Fruit fly (Drosophila melanogaster) whole organism, embryonic: ENCODE data around the gene CG3704.
A peak's percentile ranks its signal among the peaks of the same experiment; 100 is the strongest.

Experiments
- Adf1 ChIP-seq: fragments of 200-800 bp; sonication (Bioruptor generic); IDR thresholded peaks from 2 replicates; pipeline ENCODE4 v1.3.6; 2022; ENCODE audit warnings: missing biosample characterization, missing genetic modification characterization
- CG1024 ChIP-seq: fragments of 200-800 bp; sonication (Bioruptor generic); IDR thresholded peaks from 2 replicates; pipeline ENCODE4 v1.3.6; 2022; ENCODE audit warnings: missing biosample characterization, missing genetic modification characterization
- CG11085 ChIP-seq: fragments of 200-800 bp; sonication (Bioruptor generic); IDR thresholded peaks from 2 replicates; pipeline ENCODE4 v1.3.6; 2022; ENCODE audit warnings: missing biosample characterization, missing genetic modification characterization
- CG11504 ChIP-seq: fragments of 200-800 bp; sonication (Bioruptor generic); optimal IDR thresholded peaks from 3 replicates; lab custom pipeline; 2019; ENCODE audit warnings: missing biosample characterization, mild to moderate bottlenecking, missing genetic modification characterization, moderate library complexity
- CG15601 ChIP-seq: fragments of 200-800 bp; sonication (Bioruptor generic); optimal IDR thresholded peaks from 3 replicates; lab custom pipeline; 2019; ENCODE audit warnings: missing biosample characterization, mild to moderate bottlenecking, missing genetic modification characterization, moderate library complexity
- CG17328 ChIP-seq: fragments of 200-800 bp; sonication (Bioruptor generic); IDR thresholded peaks from 2 replicates; pipeline ENCODE4 v1.3.6; 2022; ENCODE audit warnings: missing biosample characterization, missing genetic modification characterization
- CG17361 ChIP-seq: fragments of 200-800 bp; sonication (Bioruptor generic); IDR thresholded peaks from 3 replicates; pipeline ENCODE4 v1.3.6; 2022; ENCODE audit warnings: missing biosample characterization, missing genetic modification characterization
- CG17802 ChIP-seq: fragments of 200-800 bp; sonication (Bioruptor generic); optimal IDR thresholded peaks from 2 replicates; lab custom pipeline; 2018; ENCODE audit warnings: missing biosample characterization, mild to moderate bottlenecking, missing genetic modification characterization, moderate library complexity
- CG17912 ChIP-seq: fragments of 200-800 bp; sonication (Bioruptor generic); optimal IDR thresholded peaks from 2 replicates; lab custom pipeline; 2018; ENCODE audit warnings: missing biosample characterization, mild to moderate bottlenecking, missing genetic modification characterization
- CG18619 ChIP-seq: fragments of 200-800 bp; sonication (Bioruptor generic); optimal IDR thresholded peaks from 3 replicates; lab custom pipeline; 2017; ENCODE audit warnings: missing biosample characterization, mild to moderate bottlenecking, missing genetic modification characterization
- CG2678 ChIP-seq: fragments of 200-800 bp; sonication (Bioruptor generic); optimal IDR thresholded peaks from 3 replicates; lab custom pipeline; 2019; ENCODE audit warnings: missing biosample characterization, mild to moderate bottlenecking, missing genetic modification characterization, moderate library complexity
- CG2875 ChIP-seq: fragments of 200-800 bp; sonication (Bioruptor generic); optimal IDR thresholded peaks from 2 replicates; lab custom pipeline; 2017; ENCODE audit warnings: missing biosample characterization, mild to moderate bottlenecking, missing genetic modification characterization, missing genetic modification reagents
- CG3065 ChIP-seq: fragments of 200-800 bp; sonication (Bioruptor generic); optimal IDR thresholded peaks from 2 replicates; lab custom pipeline; 2016; ENCODE audit warnings: missing biosample characterization, missing genetic modification characterization
- CG3281 ChIP-seq: fragments of 200-800 bp; sonication (Bioruptor generic); optimal IDR thresholded peaks from 3 replicates; lab custom pipeline; 2017; ENCODE audit warnings: missing biosample characterization, mild to moderate bottlenecking, missing genetic modification characterization
- CG33213 ChIP-seq: fragments of 200-800 bp; sonication (Bioruptor generic); optimal IDR thresholded peaks from 3 replicates; lab custom pipeline; 2016; ENCODE audit warnings: missing biosample characterization, missing genetic modification characterization
- CG34422 ChIP-seq: fragments of 200-800 bp; sonication (Bioruptor generic); IDR thresholded peaks from 3 replicates; pipeline ENCODE4 v1.3.6; 2022; ENCODE audit warnings: missing biosample characterization, missing genetic modification characterization
- CG3838 ChIP-seq: fragments of 200-800 bp; sonication (Bioruptor generic); optimal IDR thresholded peaks from 3 replicates; lab custom pipeline; 2016; ENCODE audit warnings: missing biosample characterization, missing genetic modification characterization
- CG4404 ChIP-seq: fragments of 200-800 bp; sonication (Bioruptor generic); IDR thresholded peaks from 2 replicates; pipeline ENCODE4 v1.3.6; 2022; ENCODE audit warnings: missing biosample characterization, missing genetic modification characterization
- CG6854 ChIP-seq: fragments of 200-800 bp; sonication (Bioruptor generic); optimal IDR thresholded peaks from 3 replicates; lab custom pipeline; 2017; ENCODE audit warnings: missing biosample characterization, mild to moderate bottlenecking, missing genetic modification characterization
- CG7745 ChIP-seq: fragments of 200-800 bp; sonication (Bioruptor generic); optimal IDR thresholded peaks from 2 replicates; lab custom pipeline; 2018; ENCODE audit warnings: missing biosample characterization, mild to moderate bottlenecking, missing genetic modification characterization, moderate library complexity
- CG8359 ChIP-seq: fragments of 200-800 bp; sonication (Bioruptor generic); optimal IDR thresholded peaks from 2 replicates; lab custom pipeline; 2017; ENCODE audit warnings: missing biosample characterization, mild to moderate bottlenecking, missing genetic modification characterization, borderline replicate concordance
- CG8924 ChIP-seq: fragments of 200-800 bp; optimal IDR thresholded peaks from 3 replicates; lab custom pipeline; 2019; ENCODE audit warnings: missing biosample characterization, mild to moderate bottlenecking, missing genetic modification characterization, moderate library complexity
- CG9932 ChIP-seq: fragments of 200-800 bp; sonication (Bioruptor generic); IDR thresholded peaks from 2 replicates; pipeline ENCODE4 v1.3.6; 2022; ENCODE audit warnings: missing biosample characterization, missing genetic modification characterization
- CkIIα-i1 ChIP-seq: fragments of 200-800 bp; sonication (Bioruptor generic); IDR thresholded peaks from 2 replicates; pipeline ENCODE4 v1.3.6; 2022; ENCODE audit warnings: missing biosample characterization, missing genetic modification characterization
- Dbx ChIP-seq: fragments of 200-800 bp; sonication (Bioruptor generic); IDR thresholded peaks from 3 replicates; pipeline ENCODE4 v1.3.6; 2022; ENCODE audit warnings: missing biosample characterization, missing genetic modification characterization
- Fer1 ChIP-seq: fragments of 200-800 bp; sonication (Bioruptor generic); optimal IDR thresholded peaks from 2 replicates; lab custom pipeline; 2017; ENCODE audit warnings: missing biosample characterization, mild to moderate bottlenecking, missing genetic modification characterization
- HHEX ChIP-seq: fragments of 200-800 bp; sonication (Bioruptor generic); optimal IDR thresholded peaks from 3 replicates; lab custom pipeline; 2017; ENCODE audit warnings: missing biosample characterization, mild to moderate bottlenecking, missing genetic modification characterization, missing genetic modification reagents
- HLH3B ChIP-seq: fragments of 200-800 bp; sonication (Bioruptor generic); IDR thresholded peaks from 2 replicates; pipeline ENCODE4 v1.3.6; 2022; ENCODE audit warnings: missing biosample characterization, missing genetic modification characterization
- Max ChIP-seq: fragments of 200-800 bp; sonication (Bioruptor generic); optimal IDR thresholded peaks from 2 replicates; lab custom pipeline; 2016; ENCODE audit warnings: missing biosample characterization, mild to moderate bottlenecking, missing genetic modification characterization
- Mrtf ChIP-seq: fragments of 200-800 bp; sonication (Bioruptor generic); IDR thresholded peaks from 3 replicates; pipeline ENCODE4 v1.3.6; 2022; ENCODE audit warnings: missing biosample characterization, missing genetic modification characterization
- Myb ChIP-seq: fragments of 200-800 bp; sonication (Bioruptor generic); optimal IDR thresholded peaks from 2 replicates; lab custom pipeline; 2016; ENCODE audit warnings: missing biosample characterization, missing genetic modification characterization
- Poxn ChIP-seq: fragments of 200-800 bp; sonication (Bioruptor generic); IDR thresholded peaks from 2 replicates; pipeline ENCODE4 v1.3.6; 2022; ENCODE audit warnings: missing biosample characterization, missing genetic modification characterization
- btn ChIP-seq: fragments of 200-800 bp; sonication (Bioruptor generic); optimal IDR thresholded peaks from 2 replicates; lab custom pipeline; 2016; ENCODE audit warnings: missing biosample characterization, missing genetic modification characterization
- cad ChIP-seq: fragments of >200 bp; optimal IDR thresholded peaks from 2 replicates; lab custom pipeline; 2017; ENCODE audit warnings: missing biosample characterization, missing genetic modification characterization
- cwo ChIP-seq: fragments of 200-800 bp; sonication (Bioruptor generic); optimal IDR thresholded peaks from 3 replicates; lab custom pipeline; 2017; ENCODE audit warnings: missing biosample characterization, missing genetic modification characterization, mild to moderate bottlenecking, moderate library complexity, missing genetic modification reagents
- esg ChIP-seq: fragments of 200-800 bp; sonication (Bioruptor generic); conservative IDR thresholded peaks from 2 replicates; pipeline ENCODE4 v1.3.6; 2022; ENCODE audit warnings: missing biosample characterization, missing genetic modification characterization
- grau ChIP-seq: fragments of 200-800 bp; optimal IDR thresholded peaks from 3 replicates; lab custom pipeline; 2019; ENCODE audit warnings: missing biosample characterization, mild to moderate bottlenecking, missing genetic modification characterization, moderate library complexity
- h ChIP-seq: fragments of >200 bp; optimal IDR thresholded peaks from 2 replicates; lab custom pipeline; 2017
- hb ChIP-seq: fragments of 200-800 bp; sonication (Bioruptor generic); IDR thresholded peaks from 3 replicates; pipeline ENCODE4 v1.3.6; 2022; ENCODE audit warnings: missing biosample characterization, missing genetic modification characterization; ENCODE audit not compliant: partially characterized antibody
- hbn ChIP-seq: fragments of 200-800 bp; sonication (Bioruptor generic); IDR thresholded peaks from 2 replicates; pipeline ENCODE4 v1.3.6; 2022; ENCODE audit warnings: missing biosample characterization, missing genetic modification characterization; ENCODE audit not compliant: partially characterized antibody
- lab ChIP-seq: fragments of 200-800 bp; sonication (Bioruptor generic); optimal IDR thresholded peaks from 3 replicates; lab custom pipeline; 2017; ENCODE audit warnings: missing biosample characterization, missing genetic modification characterization, mild to moderate bottlenecking, moderate library complexity, missing genetic modification reagents
- oc ChIP-seq: fragments of 200-800 bp; sonication (Bioruptor generic); optimal IDR thresholded peaks from 2 replicates; lab custom pipeline; 2018; ENCODE audit warnings: missing biosample characterization, mild to moderate bottlenecking, missing genetic modification characterization, moderate library complexity
- peb ChIP-seq: fragments of 200-800 bp; sonication (Bioruptor generic); IDR thresholded peaks from 2 replicates; pipeline ENCODE4 v1.3.6; 2022; ENCODE audit warnings: missing biosample characterization, missing genetic modification characterization
- prd ChIP-seq, 3 experiments: fragments of >200 bp in 2 of 3; fragments of 200-800 bp in 1 of 3; sonication (Bioruptor generic) in 1 of 3; optimal IDR thresholded peaks in 2 of 3; IDR thresholded peaks in 1 of 3; 2 replicates in 2 of 3; 3 replicates in 1 of 3; pipeline versions ENCODE4 v1.3.6 to Lab custom; 2017 to 2022; ENCODE audit warnings: missing biosample characterization in 1 of 3, missing genetic modification characterization in 1 of 3
- salm ChIP-seq: fragments of 200-800 bp; sonication (Bioruptor generic); optimal IDR thresholded peaks from 2 replicates; lab custom pipeline; 2018; ENCODE audit warnings: missing biosample characterization, mild to moderate bottlenecking, missing genetic modification characterization
- schlank ChIP-seq: fragments of 200-800 bp; sonication (Bioruptor generic); optimal IDR thresholded peaks from 2 replicates; lab custom pipeline; 2018; ENCODE audit warnings: missing biosample characterization, mild to moderate bottlenecking, missing genetic modification characterization
- slbo ChIP-seq: fragments of 200-800 bp; sonication (Bioruptor generic); IDR thresholded peaks from 2 replicates; pipeline ENCODE4 v1.3.6; 2022; ENCODE audit warnings: missing biosample characterization, missing genetic modification characterization
- slou ChIP-seq: fragments of 200-800 bp; sonication (Bioruptor generic); optimal IDR thresholded peaks from 3 replicates; lab custom pipeline; 2016; ENCODE audit warnings: missing biosample characterization, missing genetic modification characterization
- sqz ChIP-seq: fragments of 200-800 bp; sonication (Bioruptor generic); optimal IDR thresholded peaks from 3 replicates; lab custom pipeline; 2018; ENCODE audit warnings: missing biosample characterization, mild to moderate bottlenecking, missing genetic modification characterization
- sug ChIP-seq: fragments of 200-800 bp; optimal IDR thresholded peaks from 2 replicates; lab custom pipeline; 2019; ENCODE audit warnings: missing biosample characterization, mild to moderate bottlenecking, missing genetic modification characterization, moderate library complexity
- tin ChIP-seq: fragments of 200-800 bp; sonication (Bioruptor generic); optimal IDR thresholded peaks from 3 replicates; lab custom pipeline; 2016; ENCODE audit warnings: missing biosample characterization, missing genetic modification characterization

The CG3704 gene

dm6 chrX:966818-967217 is 26.2 kb upstream of the CG3704 start (continued):
- TF ChIP-seq CG17912 (GFP tag; lab: Kevin White, UChicago) (no peak), CG6854 (no peak), salm (tag; lab: Kevin White, UChicago) (no peak), CG8359 (GFP tag; lab: Kevin White, UChicago) (no peak), CG1024 (GFP tag; lab: Robert Waterston, UW) (no peak), CkIIα-i1 (no peak), CG33213 (GFP tag; lab: Kevin White, UChicago) (no peak), CG34422 (GFP tag; lab: Robert Waterston, UW) (no peak), sqz (GFP tag; lab: Kevin White, UChicago) (no peak), CG2875 (no peak), cad (GFP tag; lab: Kevin White, UChicago) (no peak), cwo (GFP tag; lab: Kevin White, UChicago) (peak; percentile 48), Max (GFP tag; lab: Kevin White, UChicago) (no peak), HLH3B (GFP tag; lab: Robert Waterston, UW) (peak; percentile 59), schlank (tag; lab: Kevin White, UChicago) (peak; percentile 23), prd (optimal IDR thresholded peaks at IDR 0.05; lab: Kevin White, UChicago) (no peak), prd (GFP tag; IDR thresholded peaks at IDR 0.05; lab: Robert Waterston, UW) (peak; percentile 52; the same call in 2 of the 3 replicates), HHEX (GFP tag; lab: Kevin White, UChicago) (peak; percentile 35), Dbx (GFP tag; lab: Robert Waterston, UW) (peak; percentile 40; the same call in 1 of the 3 replicates), CG7745 (no peak), Adf1 (GFP tag; lab: Robert Waterston, UW) (no peak), hbn (GFP tag; lab: Robert Waterston, UW) (no peak), hb (GFP tag; lab: Robert Waterston, UW) (no peak), Mrtf (GFP tag; lab: Robert Waterston, UW) (no peak), CG3838 (GFP tag; lab: Kevin White, UChicago) (no peak), btn (GFP tag; lab: Kevin White, UChicago) (no peak), CG11504 (tag; lab: Kevin White, UChicago) (peak; percentile 62), Poxn (no peak), slou (GFP tag; lab: Kevin White, UChicago) (no peak), CG3065 (GFP tag; lab: Kevin White, UChicago) (no peak), CG15601 (tag; lab: Kevin White, UChicago) (no peak), lab (GFP tag; lab: Kevin White, UChicago) (peak; percentile 76), CG8924 (peak; percentile 37), esg (peak; percentile 24), sug (peak; percentile 3), CG11085 (GFP tag; lab: Robert Waterston, UW) (no peak), CG3281 (GFP tag; lab: Kevin White, UChicago) (peak; percentile 40), peb (GFP tag; lab: Robert Waterston, UW) (no peak), h (lab: Kevin White, UChicago) (no peak), oc (tag; lab: Kevin White, UChicago) (peak; percentile 32), CG17802 (no peak), CG9932 (GFP tag; lab: Robert Waterston, UW) (peak; percentile 49), CG17361 (GFP tag; lab: Robert Waterston, UW) (0 out of 3 replicates have a peak, but pooled peaks have one; percentile 25), Myb (peak; percentile 39), Fer1 (peak; percentile 64), grau (tag; lab: Kevin White, UChicago) (peak; percentile 56), CG18619 (GFP tag; lab: Kevin White, UChicago) (peak; percentile 4), CG4404 (peak; percentile 27; the same call in 1 of the 2 replicates), slbo (GFP tag; lab: Robert Waterston, UW) (peak; percentile 56), tin (GFP tag; lab: Kevin White, UChicago) (no peak), CG17328 (GFP tag; lab: Robert Waterston, UW) (no peak), CG2678 (peak; percentile 68)
